Worm (Caenorhabditis elegans) whole organism, early embryonic: ENCODE data around the gene rgs-4.

ENCODE experiments used
- B0310.2 ChIP-seq: sonication (generic microtip); optimal IDR thresholded peaks from 2 replicates; lab custom pipeline; 2016; ENCODE audit warnings: mild to moderate bottlenecking, missing genetic modification characterization, missing compliant biosample characterization
- F13C5.2 ChIP-seq: sonication (generic microtip); optimal IDR thresholded peaks from 2 replicates; lab custom pipeline; 2017; ENCODE audit warnings: mild to moderate bottlenecking, missing genetic modification characterization, inconsistent platforms, missing compliant biosample characterization
- ama-1 ChIP-seq: fragments of 150-350 bp; optimal IDR thresholded peaks from 2 replicates; lab custom pipeline; 2014
- ceh-13 ChIP-seq: fragments of 200-800 bp; sonication (Bioruptor generic); optimal IDR thresholded peaks from 2 replicates; lab custom pipeline; 2018; ENCODE audit warnings: mild to moderate bottlenecking, missing genetic modification characterization, missing compliant biosample characterization
- ets-7 ChIP-seq: sonication (generic microtip); optimal IDR thresholded peaks from 2 replicates; lab custom pipeline; 2016; ENCODE audit warnings: missing genotype, missing genetic modification characterization, missing compliant biosample characterization
- flt-1 ChIP-seq: fragments of 200-800 bp; sonication (Bioruptor generic); IDR thresholded peaks from 2 replicates; pipeline ENCODE4 v1.3.6; 2022; ENCODE audit warnings: missing genetic modification characterization, missing compliant biosample characterization
- hmbx-1 ChIP-seq: sonication (generic microtip); optimal IDR thresholded peaks from 2 replicates; lab custom pipeline; 2016; ENCODE audit warnings: mild to moderate bottlenecking, missing genetic modification characterization, missing compliant biosample characterization
- hmg-4 ChIP-seq: fragments of 200-800 bp; sonication (Bioruptor generic); optimal IDR thresholded peaks from 2 replicates; lab custom pipeline; 2018; ENCODE audit warnings: mild to moderate bottlenecking, missing genetic modification characterization, missing compliant biosample characterization
- hnd-1 ChIP-seq: sonication (generic microtip); optimal IDR thresholded peaks from 2 replicates; lab custom pipeline; 2016; ENCODE audit warnings: missing genetic modification characterization, missing compliant biosample characterization
- pes-1 ChIP-seq: fragments of 200-800 bp; sonication (Bioruptor generic); IDR thresholded peaks from 2 replicates; pipeline ENCODE4 v1.3.6; 2022; ENCODE audit warnings: missing genetic modification reagents, missing genetic modification characterization, missing compliant biosample characterization
- scrt-1 ChIP-seq: fragments of 200-800 bp; sonication (Bioruptor generic); IDR thresholded peaks from 2 replicates; pipeline ENCODE4 v1.3.6; 2022; ENCODE audit warnings: missing genetic modification characterization, missing compliant biosample characterization
- sea-1 ChIP-seq: fragments of 200-800 bp; sonication (Bioruptor generic); conservative IDR thresholded peaks from 2 replicates; pipeline ENCODE4 v1.3.6; 2022; ENCODE audit warnings: missing genetic modification characterization, missing compliant biosample characterization
- tbx-37 ChIP-seq: fragments of 200-800 bp; sonication (Bioruptor generic); conservative IDR thresholded peaks from 2 replicates; pipeline ENCODE4 v1.3.6; 2022; ENCODE audit warnings: missing genetic modification reagents, missing genetic modification characterization, missing compliant biosample characterization
- tra-4 ChIP-seq: sonication (generic microtip); optimal IDR thresholded peaks from 2 replicates; lab custom pipeline; 2017; ENCODE audit warnings: missing genetic modification characterization, missing compliant biosample characterization

DNA sequence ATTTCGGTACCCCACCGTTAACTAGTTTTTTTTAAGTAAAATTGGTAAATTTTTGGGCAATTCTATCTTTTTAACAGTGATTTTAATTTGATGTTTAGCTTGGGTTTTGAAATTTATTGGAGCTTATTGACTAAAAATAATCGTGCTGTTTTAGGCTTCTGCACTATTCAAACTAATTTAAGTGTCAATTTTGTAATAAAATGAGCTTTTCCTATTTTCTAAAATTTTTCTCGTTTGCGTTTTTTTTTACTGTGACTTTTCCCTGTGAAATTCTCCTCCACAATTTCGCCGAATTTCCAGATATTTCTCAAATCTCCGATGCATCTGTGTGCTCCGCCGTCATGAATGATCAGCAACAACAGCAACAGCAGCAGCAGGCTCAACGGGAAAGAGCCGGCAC is 39.6 kb downstream of the rgs-4 start, which contains the start of gene tbc-17:
- TF ChIP-seq ama-1 (lab: Kevin White, UChicago) (no peak), F13C5.2 (tag; lab: Kevin White, UChicago) (no peak), tra-4 (no peak), hmg-4 (GFP tag; lab: Kevin White, UChicago) (no peak), B0310.2 (tag; lab: Kevin White, UChicago) (no peak), hnd-1 (tag; lab: Kevin White, UChicago) (no peak), flt-1 (GFP tag; lab: Robert Waterston, UW) (no peak), pes-1 (GFP tag; lab: Robert Waterston, UW) (no peak), hmbx-1 (tag; lab: Kevin White, UChicago) (no peak), ets-7 (tag; lab: Kevin White, UChicago) (no peak), sea-1 (GFP tag; lab: Robert Waterston, UW) (no peak), ceh-13 (GFP tag; lab: Kevin White, UChicago) (no peak), scrt-1 (GFP tag; lab: Robert Waterston, UW) (no peak), tbx-37 (GFP tag; lab: Robert Waterston, UW) (no peak)
